Worm (Caenorhabditis elegans) whole organism, L2 larva: ENCODE measurements around the gene clec-70.

ENCODE experiments used
- alr-1 ChIP-seq: fragments of 150-350 bp; optimal IDR thresholded peaks from 2 replicates; lab custom pipeline; 2014; ENCODE audit warnings: missing biosample characterization, missing genetic modification characterization
- elt-1 ChIP-seq: fragments of 150-350 bp; optimal IDR thresholded peaks from 2 replicates; lab custom pipeline; 2014; ENCODE audit warnings: missing biosample characterization, missing genetic modification characterization
- mab-5 ChIP-seq: fragments of 150-350 bp; optimal IDR thresholded peaks from 2 replicates; lab custom pipeline; 2014; ENCODE audit warnings: missing biosample characterization, missing genetic modification characterization
- nhr-11 ChIP-seq: fragments of 150-350 bp; optimal IDR thresholded peaks from 2 replicates; lab custom pipeline; 2014; ENCODE audit warnings: missing biosample characterization, missing genetic modification characterization

DNA sequence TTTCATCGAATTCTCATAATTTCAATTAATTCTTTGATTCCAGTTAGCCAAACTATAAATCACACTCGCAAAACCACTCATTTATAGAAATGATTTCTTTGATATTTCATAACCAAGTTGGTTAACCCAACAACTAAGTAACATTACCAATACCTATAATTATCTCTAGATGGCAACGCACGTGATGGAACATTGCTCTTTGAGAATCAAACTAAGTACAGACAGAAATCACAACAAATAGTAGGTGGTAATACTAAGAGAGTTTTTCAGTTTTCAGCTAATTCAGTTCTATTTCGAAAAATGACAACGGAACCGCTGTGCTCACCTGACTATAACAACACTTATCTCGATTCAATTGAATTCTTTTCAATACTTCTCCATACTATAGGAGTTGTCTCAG, 49.1 kb downstream of the clec-70 start, which contains the start of gene srh-223:
- TF ChIP-seq alr-1 (tag; lab: Kevin White, UChicago) = no peak
- no peak for TF ChIP-seq elt-1
- no peak for TF ChIP-seq mab-5 (tag; lab: Kevin White, UChicago)
- no peak for TF ChIP-seq nhr-11
